Fruit fly (Drosophila melanogaster): Measurements from ENCODE around the gene Ranbp21.

Ranbp21 gene

dm6 chrX:19631365-19631832, 20.7 kb downstream of the Ranbp21 start (continued):
- no peak for TF ChIP-seq cwo (GFP tag; optimal IDR thresholded peaks at IDR 0.05)
- no peak for TF ChIP-seq gce (GFP tag; IDR thresholded peaks at IDR 0.05)

- TF ChIP-seq odd (GFP tag; optimal IDR thresholded peaks at IDR 0.05), result no peak
- no peak for TF ChIP-seq gsb (GFP tag; IDR thresholded peaks at IDR 0.05)
- TF ChIP-seq BtbVII (GFP tag; optimal IDR thresholded peaks at IDR 0.05), result no peak
- TF ChIP-seq CG7987 (GFP tag; optimal IDR thresholded peaks at IDR 0.05), result no peak
- no peak for TF ChIP-seq CG4328 (GFP tag; optimal IDR thresholded peaks at IDR 0.05)
- no peak for TF ChIP-seq Sox102F (GFP tag; optimal IDR thresholded peaks at IDR 0.05)
- no peak for TF ChIP-seq CG7271 (tag; optimal IDR thresholded peaks at IDR 0.05)
- no peak for TF ChIP-seq CG10366 (GFP tag; IDR thresholded peaks at IDR 0.05)
- no peak for TF ChIP-seq ac (GFP tag; optimal IDR thresholded peaks at IDR 0.05)
- no peak for TF ChIP-seq Antp (GFP tag; optimal IDR thresholded peaks at IDR 0.05)
Observed at dm6 chrX:19625405-19625804, 26.7 kb downstream of the Ranbp21 start, which contains the start of gene CG14212. Gene CG14212, plus strand, starts transcription at chrX:19625705.

- no peak for TF ChIP-seq croc (GFP tag; conservative IDR thresholded peaks at IDR 0.05)
- TF ChIP-seq E2f1 (GFP tag; IDR thresholded peaks at IDR 0.05), result no peak
- TF ChIP-seq dimm (GFP tag; IDR thresholded peaks at IDR 0.05), result no peak
- peak; percentile 91 for TF ChIP-seq Sry-δ (GFP tag; optimal IDR thresholded peaks at IDR 0.05)
- peak; percentile 82 for TF ChIP-seq CG17385 (GFP tag; optimal IDR thresholded peaks at IDR 0.05)
- TF ChIP-seq Drgx (GFP tag; IDR thresholded peaks at IDR 0.05), result no peak
- TF ChIP-seq CG14860 (GFP tag; IDR thresholded peaks at IDR 0.05; ENCODE audit: partially characterized antibody), result peak; percentile 59; the same call in 2 of the 3 replicates
- TF ChIP-seq C15 (GFP tag; IDR thresholded peaks at IDR 0.05), result no peak
- TF ChIP-seq chinmo (GFP tag; IDR thresholded peaks at IDR 0.05; ENCODE audit: partially characterized antibody), result peak; percentile 69; the same call in 1 of the 4 replicates
- no peak for TF ChIP-seq odd (GFP tag; optimal IDR thresholded peaks at IDR 0.05)
- peak; percentile 15; the same call in 1 of the 2 replicates for TF ChIP-seq ssp (GFP tag; IDR thresholded peaks at IDR 0.05)
- TF ChIP-seq mld (GFP tag; IDR thresholded peaks at IDR 0.05; ENCODE audit: partially characterized antibody), result peak; percentile 76; the same call in 2 of the 3 replicates
- TF ChIP-seq MESR4 (GFP tag; optimal IDR thresholded peaks at IDR 0.05), result peak; percentile 81
- TF ChIP-seq zen2 (GFP tag; IDR thresholded peaks at IDR 0.05; ENCODE audit: partially characterized antibody), result peak; percentile 76
- no peak for TF ChIP-seq Mrtf (GFP tag; IDR thresholded peaks at IDR 0.05)
- TF ChIP-seq nerfin-1 (tag; optimal IDR thresholded peaks at IDR 0.05), result peak; percentile 38
- no peak for TF ChIP-seq ind (GFP tag; optimal IDR thresholded peaks at IDR 0.05)
- peak; percentile 14 for TF ChIP-seq CG34376 (GFP tag; optimal IDR thresholded peaks at IDR 0.05)
- peak; percentile 76 for TF ChIP-seq Opbp (GFP tag; IDR thresholded peaks at IDR 0.05; ENCODE audit: partially characterized antibody)
- TF ChIP-seq CG17829 (tag; optimal IDR thresholded peaks at IDR 0.05), result peak; percentile 5
- no peak for TF ChIP-seq Hr39 (optimal IDR thresholded peaks at IDR 0.05)
- TF ChIP-seq nmo (GFP tag; optimal IDR thresholded peaks at IDR 0.05), result peak; percentile 12
- TF ChIP-seq pita (GFP tag; optimal IDR thresholded peaks at IDR 0.05), result no peak
- no peak for TF ChIP-seq gce (GFP tag; IDR thresholded peaks at IDR 0.05)
- TF ChIP-seq klu (GFP tag; IDR thresholded peaks at IDR 0.05), result no peak
- TF ChIP-seq MBD-R2 (GFP tag; IDR thresholded peaks at IDR 0.05), result peak; percentile 95
- no peak for TF ChIP-seq CG15479 (GFP tag; optimal IDR thresholded peaks at IDR 0.05)
- no peak for TF ChIP-seq tgo (GFP tag; IDR thresholded peaks at IDR 0.05)
- peak; percentile 83 for TF ChIP-seq CG9797 (GFP tag; optimal IDR thresholded peaks at IDR 0.05)
- TF ChIP-seq CG4707 (GFP tag; optimal IDR thresholded peaks at IDR 0.05), result no peak
- no peak for TF ChIP-seq MTF-1 (GFP tag; optimal IDR thresholded peaks at IDR 0.05; ENCODE audit: borderline replicate concordance)
- TF ChIP-seq esg (GFP tag; conservative IDR thresholded peaks at IDR 0.05), result no peak
- peak; percentile 96 for TF ChIP-seq CG17802 (tag; optimal IDR thresholded peaks at IDR 0.05)
- peak; percentile 69 for TF ChIP-seq CG2116 (GFP tag; optimal IDR thresholded peaks at IDR 0.05)
- TF ChIP-seq wek (GFP tag; optimal IDR thresholded peaks at IDR 0.05), result no peak
- TF ChIP-seq CG14667 (GFP tag; IDR thresholded peaks at IDR 0.05), result no peak
- peak; percentile 48 for TF ChIP-seq stwl (tag; optimal IDR thresholded peaks at IDR 0.05)
Observed at dm6 chrX:19622924-19623323, 29.1 kb downstream of the Ranbp21 start, which contains the start of the genes Naa20A and MKP-4. Gene Naa20A, minus strand, starts transcription at chrX:19623074. Gene MKP-4, plus strand, starts transcription at chrX:19623114.

Data from whole organism, embryonic.